Worm (Caenorhabditis elegans) whole organism, L1 larva: ENCODE measurements around the gene C56G2.22.

Experiments used
- F16B12.6 ChIP-seq: fragments of 150-350 bp; optimal IDR thresholded peaks from 2 replicates; lab custom pipeline; 2014; ENCODE audit warnings: missing biosample characterization, missing genetic modification characterization
- Y116A8C.19 ChIP-seq: sonication (generic microtip); optimal IDR thresholded peaks from 2 replicates; lab custom pipeline; 2016; ENCODE audit warnings: missing compliant biosample characterization, missing genetic modification characterization, borderline replicate concordance
- ceh-63 ChIP-seq: fragments of 200-800 bp; sonication (Bioruptor generic); optimal IDR thresholded peaks from 2 replicates; lab custom pipeline; 2018; ENCODE audit warnings: mild to moderate bottlenecking, missing genetic modification characterization, missing compliant biosample characterization
- ceh-82 ChIP-seq, 3 experiments: fragments of 150-350 bp in 1 of 3; sonication (generic microtip) in 2 of 3; optimal IDR thresholded peaks; 2 replicates each; lab custom pipeline; 2014 to 2017; ENCODE audit warnings: missing biosample characterization in 3 of 3, missing genetic modification characterization in 3 of 3
- ces-1 ChIP-seq: fragments of 150-350 bp; optimal IDR thresholded peaks from 2 replicates; lab custom pipeline; 2014; ENCODE audit warnings: missing biosample characterization, missing genetic modification reagents, missing genetic modification characterization
- dsc-1 ChIP-seq: sonication (generic microtip); optimal IDR thresholded peaks from 2 replicates; lab custom pipeline; 2016; ENCODE audit warnings: mild to moderate bottlenecking, missing genetic modification characterization, missing compliant biosample characterization
- elt-2 ChIP-seq: sonication (generic microtip); optimal IDR thresholded peaks from 2 replicates; lab custom pipeline; 2016; ENCODE audit warnings: missing genetic modification characterization, mild to moderate bottlenecking, inconsistent platforms, missing compliant biosample characterization, missing genetic modification reagents
- fkh-10 ChIP-seq: sonication (generic microtip); optimal IDR thresholded peaks from 2 replicates; lab custom pipeline; 2017; ENCODE audit warnings: missing biosample characterization, missing genetic modification reagents, missing genetic modification characterization
- fkh-8 ChIP-seq: sonication (generic microtip); optimal IDR thresholded peaks from 2 replicates; lab custom pipeline; 2016; ENCODE audit warnings: mild to moderate bottlenecking, missing genetic modification characterization, missing compliant biosample characterization
- grh-1 ChIP-seq: fragments of 200-800 bp; sonication (Bioruptor generic); IDR thresholded peaks from 2 replicates; pipeline ENCODE4 v1.3.6; 2022; ENCODE audit warnings: missing genetic modification reagents, missing genetic modification characterization, missing compliant biosample characterization
- isw-1 ChIP-seq: fragments of 200-800 bp; sonication (Bioruptor generic); IDR thresholded peaks from 2 replicates; pipeline ENCODE4 v1.3.6; 2022; ENCODE audit warnings: missing genetic modification characterization, missing compliant biosample characterization
- lin-13 ChIP-seq: fragments of 150-350 bp; optimal IDR thresholded peaks from 2 replicates; lab custom pipeline; 2014; ENCODE audit warnings: missing biosample characterization, missing genetic modification reagents, missing genetic modification characterization
- lin-14 ChIP-seq: fragments of 200-800 bp; sonication (Bioruptor generic); optimal IDR thresholded peaks from 2 replicates; lab custom pipeline; 2018; ENCODE audit warnings: mild to moderate bottlenecking, missing genetic modification characterization, moderate library complexity, missing compliant biosample characterization
- lin-15B ChIP-seq: fragments of 150-350 bp; sonication (generic microtip); optimal IDR thresholded peaks from 3 replicates; lab custom pipeline; 2014; ENCODE audit warnings: missing biosample characterization, missing genetic modification characterization
- lir-3 ChIP-seq: sonication (generic microtip); optimal IDR thresholded peaks from 2 replicates; lab custom pipeline; 2016; ENCODE audit warnings: mild to moderate bottlenecking, missing genetic modification characterization, moderate library complexity, missing compliant biosample characterization; ENCODE audit not compliant: poor library complexity
- lsy-2 ChIP-seq, 2 experiments: fragments of 150-350 bp; optimal IDR thresholded peaks; 2 replicates each; lab custom pipeline; 2014; ENCODE audit warnings: missing biosample characterization in 2 of 2, missing genetic modification characterization in 2 of 2
- mep-1 ChIP-seq: fragments of 150-350 bp; optimal IDR thresholded peaks from 2 replicates; lab custom pipeline; 2014; ENCODE audit warnings: missing biosample characterization, missing genetic modification characterization
- nhr-11 ChIP-seq: fragments of 150-350 bp; optimal IDR thresholded peaks from 2 replicates; lab custom pipeline; 2014; ENCODE audit warnings: missing biosample characterization, missing genetic modification characterization
- nhr-12 ChIP-seq: sonication (generic microtip); optimal IDR thresholded peaks from 2 replicates; lab custom pipeline; 2017; ENCODE audit warnings: missing biosample characterization, missing genetic modification characterization
- nhr-19 ChIP-seq: fragments of 200-800 bp; sonication (Bioruptor generic); conservative IDR thresholded peaks from 2 replicates; pipeline ENCODE4 v1.3.6; 2022; ENCODE audit warnings: missing genetic modification characterization, missing compliant biosample characterization
- nhr-20 ChIP-seq: sonication (generic microtip); optimal IDR thresholded peaks from 2 replicates; lab custom pipeline; 2016; ENCODE audit warnings: mild to moderate bottlenecking, missing genetic modification characterization, missing compliant biosample characterization
- nhr-47 ChIP-seq: sonication (generic microtip); optimal IDR thresholded peaks from 2 replicates; lab custom pipeline; 2016; ENCODE audit warnings: mild to moderate bottlenecking, missing genetic modification characterization, moderate library complexity, missing compliant biosample characterization
- nhr-71 ChIP-seq: sonication (generic microtip); optimal IDR thresholded peaks from 2 replicates; lab custom pipeline; 2016; ENCODE audit warnings: mild to moderate bottlenecking, missing genetic modification characterization, moderate library complexity, missing compliant biosample characterization
- nhr-76 ChIP-seq: sonication (generic microtip); optimal IDR thresholded peaks from 2 replicates; lab custom pipeline; 2017; ENCODE audit warnings: missing biosample characterization, missing genetic modification characterization
- nhr-85 ChIP-seq: sonication (generic microtip); peaks from one replicate; lab custom pipeline; 2016; ENCODE audit warnings: missing genetic modification characterization, inconsistent platforms, missing compliant biosample characterization
- pqm-1 ChIP-seq: sonication (generic microtip); optimal IDR thresholded peaks from 3 replicates; lab custom pipeline; 2017; ENCODE audit warnings: missing biosample characterization, missing genetic modification characterization
- snu-23 ChIP-seq: sonication (generic microtip); optimal IDR thresholded peaks from 2 replicates; lab custom pipeline; 2016; ENCODE audit warnings: missing genetic modification characterization, missing compliant biosample characterization
- sptf-1 ChIP-seq: fragments of 150-350 bp; optimal IDR thresholded peaks from 2 replicates; lab custom pipeline; 2014; ENCODE audit warnings: missing biosample characterization, missing genetic modification characterization
- sup-37 ChIP-seq: fragments of 200-800 bp; sonication (Bioruptor generic); optimal IDR thresholded peaks from 2 replicates; lab custom pipeline; 2018; ENCODE audit warnings: mild to moderate bottlenecking, missing genetic modification characterization, missing compliant biosample characterization
- tlp-1 ChIP-seq: fragments of 150-350 bp; optimal IDR thresholded peaks from 2 replicates; lab custom pipeline; 2014; ENCODE audit warnings: missing biosample characterization, missing genetic modification characterization
- unc-86 ChIP-seq: sonication (generic microtip); optimal IDR thresholded peaks from 2 replicates; lab custom pipeline; 2016; ENCODE audit warnings: missing genetic modification characterization, missing compliant biosample characterization
- unc-98 ChIP-seq: fragments of 200-800 bp; sonication (Bioruptor generic); IDR thresholded peaks from 2 replicates; pipeline ENCODE4 v1.3.6; 2022; ENCODE audit warnings: missing genetic modification characterization, missing compliant biosample characterization
- xbp-1 ChIP-seq: sonication (generic microtip); optimal IDR thresholded peaks from 2 replicates; lab custom pipeline; 2016; ENCODE audit warnings: missing genetic modification characterization, missing compliant biosample characterization
- zip-4 ChIP-seq: fragments of 200-800 bp; sonication (Bioruptor generic); optimal IDR thresholded peaks from 2 replicates; lab custom pipeline; 2018; ENCODE audit warnings: mild to moderate bottlenecking, missing genetic modification characterization, moderate library complexity, missing compliant biosample characterization
- ztf-11 ChIP-seq, 2 experiments: sonication (generic microtip); optimal IDR thresholded peaks; 2 replicates each; lab custom pipeline; 2016 to 2017; ENCODE audit warnings: missing genetic modification characterization in 2 of 2, missing biosample characterization in 1 of 2, missing compliant biosample characterization in 1 of 2

C56G2.22 gene

DNA sequence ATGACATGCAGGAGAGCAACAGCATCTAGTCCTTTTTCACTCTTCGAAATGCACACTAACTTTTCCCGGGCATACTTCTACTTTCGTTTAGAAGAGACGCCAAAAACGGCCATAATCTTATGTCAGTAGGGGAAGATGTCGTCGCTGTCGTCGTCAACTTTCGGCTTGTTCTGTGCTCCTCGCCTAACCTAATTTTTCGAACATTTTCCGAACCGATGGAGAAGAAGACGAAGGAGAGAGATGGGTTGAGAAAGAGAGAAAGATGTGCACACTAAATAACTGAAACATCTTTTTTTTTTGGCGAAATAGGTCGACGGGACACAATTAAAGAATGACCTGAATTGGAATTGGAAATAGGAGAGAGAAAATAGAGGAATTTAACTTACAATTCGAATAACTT, 35.9 kb upstream of the C56G2.22 start:
- no peak for TF ChIP-seq ztf-11 (tag; optimal IDR thresholded peaks at IDR 0.05; lab: Kevin White, UChicago)
- no peak for TF ChIP-seq fkh-8 (tag; lab: Kevin White, UChicago)
- TF ChIP-seq sup-37 (GFP tag; lab: Kevin White, UChicago), result no peak
- TF ChIP-seq lsy-2 (tag; optimal IDR thresholded peaks at IDR 0.05; lab: Kevin White, UChicago), result peak in 1 of 2 experiments; percentile 5
- TF ChIP-seq Y116A8C.19 (tag; lab: Kevin White, UChicago), result no peak
- peak; percentile 87 for TF ChIP-seq fkh-10 (GFP tag; lab: Kevin White, UChicago)
- TF ChIP-seq nhr-71 (tag; lab: Kevin White, UChicago), result peak; percentile 8
- peak in 1 of 3 experiments; percentile 2 for TF ChIP-seq ceh-82 (tag; optimal IDR thresholded peaks at IDR 0.05; lab: Kevin White, UChicago)
- TF ChIP-seq F16B12.6, result no peak
- peak; percentile 66 for TF ChIP-seq lin-14
- no peak for TF ChIP-seq mep-1
- peak; percentile 30 for TF ChIP-seq ces-1 (GFP tag; lab: Kevin White, UChicago)
- no peak for TF ChIP-seq ceh-63 (GFP tag; lab: Kevin White, UChicago)

DNA sequence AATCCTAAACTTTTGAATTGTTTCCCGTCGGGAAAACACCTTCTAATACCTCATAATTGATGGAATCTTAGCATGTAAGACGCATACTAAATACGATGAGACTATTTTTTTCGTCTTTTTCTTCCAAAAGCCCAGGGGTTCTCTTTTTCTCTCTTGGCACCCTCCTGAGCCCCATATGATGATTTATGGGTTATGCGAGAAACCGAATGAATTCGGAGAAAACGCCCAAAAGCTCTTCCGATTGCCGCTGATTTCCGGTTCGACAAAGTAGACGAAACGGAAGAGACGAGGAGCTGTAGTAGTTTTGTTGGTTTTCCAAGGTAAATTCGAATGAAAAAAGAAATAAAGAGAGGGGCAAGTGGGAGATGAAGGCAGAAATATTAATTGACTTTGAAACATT, 34.8 kb upstream of the C56G2.22 start:
- TF ChIP-seq lin-15B (tag; lab: Kevin White, UChicago), result no peak
- no peak for TF ChIP-seq zip-4
- no peak for TF ChIP-seq nhr-20
- TF ChIP-seq nhr-47, result peak; percentile 24
- TF ChIP-seq fkh-8 (tag; lab: Kevin White, UChicago), result peak; percentile 52

ce11 chrIII:6312244-6312643, 34.0 kb upstream of the C56G2.22 start:
- no peak for TF ChIP-seq nhr-12 (tag; lab: Kevin White, UChicago)
- peak; percentile 32 for TF ChIP-seq lin-14

DNA sequence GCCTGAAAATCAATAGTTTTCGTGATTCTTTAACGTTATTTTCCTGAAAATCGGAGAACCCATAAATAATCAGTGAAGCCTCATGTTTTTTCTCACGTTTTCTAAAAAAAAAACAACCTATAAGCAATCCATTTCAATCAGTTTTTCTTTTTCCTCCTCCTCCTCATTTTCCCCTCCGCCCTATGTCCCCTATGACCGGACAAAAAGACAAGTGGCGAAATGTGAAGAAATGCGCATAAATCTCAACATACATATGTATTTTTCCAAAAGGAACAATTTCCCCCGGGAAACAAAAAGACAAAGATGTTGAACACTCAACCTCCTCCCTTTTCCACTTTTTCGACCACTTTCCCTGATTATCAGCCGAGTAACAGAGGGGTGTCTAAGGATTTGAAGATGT, 30.7 kb upstream of the C56G2.22 start:
- TF ChIP-seq dsc-1 (no peak), snu-23 (GFP tag; lab: Kevin White, UChicago) (no peak), lin-14 (peak; percentile 3), pqm-1 (tag; lab: Kevin White, UChicago) (no peak), lir-3 (no peak)
- TF ChIP-seq, all 84 proteins: peak for 1

DNA sequence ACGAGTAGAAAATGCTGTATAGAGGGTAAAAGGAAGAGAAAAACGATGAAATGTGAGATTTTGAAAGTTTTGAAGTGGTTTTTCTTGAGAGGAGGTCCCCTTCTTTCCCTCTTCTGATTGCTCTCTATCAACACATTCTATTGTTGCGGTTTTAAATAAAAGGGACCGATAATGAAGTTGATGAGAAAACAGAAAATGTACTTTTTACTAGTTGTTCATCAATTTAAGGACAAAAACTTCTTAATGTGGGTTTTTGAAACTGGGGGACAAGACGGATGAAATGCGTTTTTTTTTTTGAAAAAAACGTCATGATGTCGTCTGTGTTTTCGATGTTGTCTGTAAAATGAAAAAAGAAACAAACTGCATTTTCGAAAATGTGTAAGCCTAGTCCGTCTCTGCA, 29.5 kb upstream of the C56G2.22 start:
- TF ChIP-seq ces-1 (GFP tag; lab: Kevin White, UChicago) (no peak), unc-98 (GFP tag; lab: Robert Waterston, UW) (no peak), elt-2 (tag; lab: Kevin White, UChicago) (no peak), tlp-1 (tag; lab: Kevin White, UChicago) (no peak), isw-1 (no peak), unc-86 (tag; lab: Kevin White, UChicago) (no peak), lin-13 (GFP tag; lab: Kevin White, UChicago) (no peak), sptf-1 (tag; lab: Kevin White, UChicago) (no peak)

DNA sequence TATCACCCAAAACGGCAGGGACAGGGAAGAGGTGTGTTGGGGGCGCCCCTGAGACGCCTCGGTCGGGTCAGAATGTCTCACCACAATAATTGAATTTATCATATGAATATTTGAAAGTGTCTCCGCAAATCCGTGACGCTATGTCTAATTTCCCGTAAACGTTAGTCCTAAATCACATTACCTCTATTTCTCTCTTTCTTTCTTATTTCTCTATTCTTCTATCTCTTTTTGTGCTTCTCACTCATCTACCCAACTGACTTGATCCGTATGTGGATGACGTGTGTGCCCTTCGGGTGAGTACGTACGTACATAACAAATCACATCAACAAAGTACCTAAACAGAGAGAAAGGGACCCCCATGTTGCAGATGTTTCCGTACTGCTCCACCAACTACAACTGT, 28.9 kb upstream of the C56G2.22 start:
- no peak for TF ChIP-seq sup-37 (GFP tag; lab: Kevin White, UChicago)
- TF ChIP-seq fkh-10 (GFP tag; lab: Kevin White, UChicago), result peak; percentile 98
- no peak for TF ChIP-seq xbp-1
- TF ChIP-seq lsy-2 (tag; optimal IDR thresholded peaks at IDR 0.05; lab: Kevin White, UChicago), result peak in 1 of 2 experiments; percentile 5
- peak; percentile 48 for TF ChIP-seq nhr-71 (tag; lab: Kevin White, UChicago)
- no peak for TF ChIP-seq nhr-85 (tag; lab: Kevin White, UChicago)
- TF ChIP-seq nhr-19, result peak; percentile 18; the same call in 1 of the 2 replicates
- TF ChIP-seq nhr-47, result peak; percentile 48
- TF ChIP-seq nhr-11 (tag; lab: Kevin White, UChicago), result no peak
- TF ChIP-seq isw-1, result no peak
- no peak for TF ChIP-seq nhr-76
- peak; percentile 79 for TF ChIP-seq lin-14
- TF ChIP-seq ces-1 (GFP tag; lab: Kevin White, UChicago), result peak; percentile 81
- no peak for TF ChIP-seq grh-1
